Worm (Caenorhabditis elegans) whole organism, L2 larva: Measurements from ENCODE around the gene T28H11.7.

Experiments
- R02D3.7 ChIP-seq: fragments of 150-350 bp; optimal IDR thresholded peaks from 2 replicates; lab custom pipeline; 2014; ENCODE audit warnings: missing biosample characterization, missing genetic modification characterization
- lin-13 ChIP-seq: fragments of 150-350 bp; optimal IDR thresholded peaks from 2 replicates; lab custom pipeline; 2014; ENCODE audit warnings: missing biosample characterization, missing genetic modification reagents, missing genetic modification characterization
- lin-39 ChIP-seq: fragments of 150-350 bp; optimal IDR thresholded peaks from 2 replicates; lab custom pipeline; 2014; ENCODE audit warnings: missing biosample characterization, missing genetic modification reagents, missing genetic modification characterization
- lsy-2 ChIP-seq, 2 experiments: fragments of 150-350 bp in 1 of 2; sonication (generic microtip) in 1 of 2; optimal IDR thresholded peaks; 2 replicates each; lab custom pipeline; 2014 to 2017; ENCODE audit warnings: missing biosample characterization in 2 of 2, missing genetic modification characterization in 2 of 2
- nhr-12 ChIP-seq: fragments of 150-350 bp; optimal IDR thresholded peaks from 2 replicates; lab custom pipeline; 2014; ENCODE audit warnings: missing biosample characterization, missing genetic modification characterization
- sem-4 ChIP-seq: fragments of 150-350 bp; optimal IDR thresholded peaks from 2 replicates; lab custom pipeline; 2014; ENCODE audit warnings: missing biosample characterization, missing genetic modification reagents, missing genetic modification characterization
- ztf-11 ChIP-seq: sonication (generic microtip); optimal IDR thresholded peaks from 2 replicates; lab custom pipeline; 2017; ENCODE audit warnings: missing biosample characterization, missing genetic modification characterization

- TF ChIP-seq lsy-2 (tag; optimal IDR thresholded peaks at IDR 0.05; lab: Kevin White, UChicago) (no peak), ztf-11 (tag; lab: Kevin White, UChicago) (no peak), lin-13 (no peak), sem-4 (tag; lab: Kevin White, UChicago) (no peak), R02D3.7 (tag; lab: Kevin White, UChicago) (no peak), lin-39 (no peak), nhr-12 (tag; lab: Kevin White, UChicago) (no peak)
These were observed 28.4 kb downstream of the T28H11.7 start, which contains the start of gene E03H12.7 for ce11 chrIV:4988531-4988930.
